Fruit fly (Drosophila melanogaster) Kc167 (cell line): ENCODE results near the gene CG14304.

Experiments
- Myc ChIP-seq: fragments of >200 bp; optimal IDR thresholded peaks from 2 replicates; lab custom pipeline; 2017; ENCODE audit warnings: missing external identifiers
- Sin3A ChIP-seq: fragments of >200 bp; optimal IDR thresholded peaks from 2 replicates; lab custom pipeline; 2018; ENCODE audit warnings: missing external identifiers
- h ChIP-seq: fragments of >200 bp; optimal IDR thresholded peaks from 3 replicates; lab custom pipeline; 2018; ENCODE audit warnings: missing external identifiers
- insv ChIP-seq: fragments of >200 bp; optimal IDR thresholded peaks from 3 replicates; lab custom pipeline; 2018; ENCODE audit warnings: missing external identifiers
- psq ChIP-seq: fragments of >200 bp; optimal IDR thresholded peaks from 2 replicates; lab custom pipeline; 2017; ENCODE audit warnings: missing external identifiers
- ttk ChIP-seq: sonication (Bioruptor generic); optimal IDR thresholded peaks from 2 replicates; lab custom pipeline; 2017; ENCODE audit warnings: missing external identifiers

Gene CG14304

DNA sequence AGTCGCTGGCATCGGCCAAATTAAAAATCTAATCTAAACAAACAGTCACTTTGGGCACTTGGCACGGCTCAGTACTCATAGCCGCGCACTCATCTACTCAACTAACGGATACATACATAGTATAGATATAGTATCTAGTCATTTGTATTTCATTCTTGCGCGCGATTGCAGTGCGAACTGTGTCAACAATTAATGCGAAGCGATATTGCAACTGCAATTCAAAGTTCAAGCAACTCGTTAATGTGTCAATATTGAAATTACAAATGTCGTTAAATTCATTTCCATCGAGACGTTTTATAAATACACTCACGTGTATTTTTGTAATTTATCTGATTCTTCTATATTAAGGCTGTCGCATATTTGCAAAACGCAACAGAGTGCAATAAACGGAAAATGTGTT is 38.9 kb downstream of the CG14304 start:
- TF ChIP-seq psq (lab: Kevin White, UChicago) (no peak), insv (lab: Kevin White, UChicago) (no peak), h (lab: Kevin White, UChicago) (no peak), Sin3A (lab: Kevin White, UChicago) (no peak), Myc (lab: Kevin White, UChicago) (no peak), ttk (lab: Kevin White, UChicago) (no peak)

DNA sequence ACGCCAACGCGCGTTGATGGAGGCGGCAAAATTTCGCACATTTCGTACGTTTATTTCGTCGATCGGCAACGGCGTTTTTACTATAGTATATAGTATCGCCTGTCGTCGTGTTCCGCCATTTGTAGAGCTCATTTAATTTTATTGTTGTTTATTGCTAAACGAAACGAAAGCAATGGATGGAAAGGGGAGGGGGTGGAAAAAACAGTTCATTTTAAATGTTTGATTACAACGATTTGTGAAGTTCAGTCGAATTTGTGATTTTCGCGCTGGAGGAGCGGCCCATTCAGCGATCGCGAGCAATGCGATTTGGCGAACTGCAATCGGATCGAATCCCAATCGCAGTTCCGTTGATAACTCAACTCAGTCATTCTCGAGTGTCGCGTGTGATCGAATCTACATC is 40.1 kb downstream of the CG14304 start:
- TF ChIP-seq Sin3A (lab: Kevin White, UChicago) = no peak
- TF ChIP-seq psq (lab: Kevin White, UChicago) = no peak
- TF ChIP-seq insv (lab: Kevin White, UChicago) = no peak
- TF ChIP-seq ttk (lab: Kevin White, UChicago) = no peak
- no peak for TF ChIP-seq h (lab: Kevin White, UChicago)
- TF ChIP-seq Myc (lab: Kevin White, UChicago) = no peak

DNA sequence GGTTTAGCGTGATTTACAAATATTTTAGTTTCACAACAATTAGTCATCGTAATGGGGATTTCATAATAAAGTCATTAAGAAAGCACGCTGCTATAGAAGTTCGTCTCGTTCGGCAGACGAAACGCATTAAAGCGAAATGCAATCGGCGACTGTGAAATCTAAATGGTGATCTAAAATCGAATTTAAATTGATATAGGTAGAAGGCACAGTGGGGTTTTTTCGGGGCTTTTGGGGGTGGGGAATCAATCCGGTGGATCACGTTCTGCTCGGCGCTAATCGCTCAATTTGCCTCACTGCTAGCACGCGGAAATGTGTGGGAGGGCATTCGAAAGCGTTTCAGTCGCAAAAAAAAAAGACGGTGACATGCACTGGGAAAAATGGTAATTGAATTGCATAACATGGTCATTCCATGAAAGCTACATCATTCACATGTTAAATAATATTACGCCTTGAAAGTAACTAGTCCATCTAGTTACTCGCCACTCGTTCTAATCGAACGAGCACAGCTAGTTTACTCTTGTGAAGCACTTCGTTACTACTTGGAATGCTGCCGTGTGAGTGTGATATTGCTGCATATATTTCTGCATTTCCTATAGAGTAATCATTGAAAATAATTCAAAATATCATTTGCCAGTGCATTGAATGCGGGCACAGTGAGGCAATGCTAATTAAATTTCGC is 43.2 kb downstream of the CG14304 start:
- TF ChIP-seq insv (lab: Kevin White, UChicago) = no peak
- no peak for TF ChIP-seq Myc (lab: Kevin White, UChicago)
- TF ChIP-seq Sin3A (lab: Kevin White, UChicago) = no peak
- no peak for TF ChIP-seq psq (lab: Kevin White, UChicago)
- no peak for TF ChIP-seq ttk (lab: Kevin White, UChicago)
- TF ChIP-seq h (lab: Kevin White, UChicago) = no peak

DNA sequence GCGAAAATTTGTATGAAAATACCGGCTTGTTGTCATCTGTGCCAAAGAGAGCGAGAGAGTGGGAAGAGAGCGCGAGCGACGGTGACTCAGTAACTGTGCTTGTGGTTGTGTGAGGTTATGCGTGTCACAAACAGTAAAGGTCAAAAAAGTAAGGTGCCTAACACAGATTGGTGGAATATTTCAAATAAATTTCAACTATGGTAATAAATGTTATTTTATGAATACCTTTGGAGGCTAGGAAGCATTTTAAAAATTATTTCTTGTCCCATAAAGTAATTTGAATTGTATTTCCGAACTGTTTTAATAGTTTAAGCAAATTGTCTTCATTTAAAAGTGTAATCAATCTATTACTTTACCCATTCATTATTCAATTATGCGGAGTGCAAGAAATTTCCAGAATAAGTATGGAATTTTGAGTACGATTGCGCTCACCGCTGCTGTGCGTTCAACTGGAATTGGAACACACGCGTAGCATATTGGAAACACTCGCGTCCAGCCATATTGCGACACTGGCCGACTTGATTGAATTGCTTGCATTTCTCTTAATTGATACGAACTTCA is 47.3 kb downstream of the CG14304 start:
- TF ChIP-seq ttk (lab: Kevin White, UChicago) (no peak), psq (lab: Kevin White, UChicago) (no peak), h (lab: Kevin White, UChicago) (no peak), Myc (lab: Kevin White, UChicago) (no peak), Sin3A (lab: Kevin White, UChicago) (no peak), insv (lab: Kevin White, UChicago) (no peak)

DNA sequence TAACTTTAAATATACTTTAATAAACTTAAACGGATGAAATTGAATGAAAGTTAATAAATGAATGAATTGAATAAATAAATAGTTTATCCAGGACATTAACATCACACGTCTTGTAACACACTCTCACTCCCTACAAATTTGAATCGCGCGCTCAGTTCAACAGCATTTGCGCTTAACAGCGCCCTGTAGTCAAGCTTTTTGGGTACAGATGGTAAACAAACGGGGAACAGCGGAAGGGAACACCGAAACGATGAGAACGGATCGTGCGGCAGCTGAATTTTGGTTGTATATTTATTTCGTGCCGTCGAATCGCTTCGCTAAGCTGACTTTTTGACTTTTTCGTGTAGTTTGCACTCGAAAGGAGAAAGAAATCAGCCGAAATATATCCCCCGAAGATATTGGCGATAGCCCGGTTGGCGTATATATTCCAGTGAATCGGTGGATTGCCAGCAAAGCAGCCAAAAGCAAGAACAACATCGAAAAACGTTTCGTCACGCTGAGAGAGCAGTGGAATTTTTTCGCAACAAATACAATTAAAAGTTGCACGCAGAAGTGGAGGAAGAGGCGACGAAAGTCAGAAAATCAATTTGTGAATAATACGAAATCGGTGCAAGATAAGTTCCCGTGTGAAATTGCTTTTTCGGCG is 48.2 kb downstream of the CG14304 start, which contains the start of the genes CG7694 and fray:
Gene CG7694 (plus strand): TSS at position 247 of the 646 bp plus-strand sequence.
Gene fray (plus strand): TSS at position 247 of the 646 bp plus-strand sequence.
- TF ChIP-seq ttk (lab: Kevin White, UChicago) (no peak), Sin3A (lab: Kevin White, UChicago) (no peak), psq (lab: Kevin White, UChicago) (no peak)

DNA sequence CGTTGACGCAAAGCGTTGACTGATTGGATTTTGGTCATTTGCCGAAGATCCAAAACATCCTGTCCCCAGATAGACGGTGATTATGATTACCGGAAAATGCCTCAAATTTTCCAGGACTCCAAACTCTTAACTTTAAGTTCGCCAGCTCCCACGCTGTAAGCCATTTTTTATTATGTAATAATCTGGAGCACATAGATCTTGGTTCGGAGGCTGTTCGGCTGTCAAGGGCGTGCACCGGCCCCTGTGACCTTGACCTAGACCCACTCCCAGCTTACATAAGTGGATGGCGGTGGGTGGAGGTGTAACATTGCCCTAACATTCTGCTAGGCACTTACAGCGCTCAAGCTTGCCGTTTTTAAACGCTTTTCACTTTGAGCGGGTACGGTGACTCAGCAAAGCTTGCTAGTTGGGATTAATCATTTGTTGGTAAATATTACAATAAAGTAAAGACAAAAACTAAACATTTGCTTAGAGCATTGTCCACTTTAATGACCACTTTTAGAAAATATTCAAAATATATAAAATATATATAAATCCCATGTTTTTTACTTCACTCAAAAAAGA is 48.8 kb downstream of the CG14304 start:
- TF ChIP-seq Sin3A (lab: Kevin White, UChicago) = no peak
- TF ChIP-seq Myc (lab: Kevin White, UChicago) = no peak
- TF ChIP-seq h (lab: Kevin White, UChicago) = no peak
- TF ChIP-seq ttk (lab: Kevin White, UChicago) = no peak
- no peak for TF ChIP-seq insv (lab: Kevin White, UChicago)
- no peak for TF ChIP-seq psq (lab: Kevin White, UChicago)

DNA sequence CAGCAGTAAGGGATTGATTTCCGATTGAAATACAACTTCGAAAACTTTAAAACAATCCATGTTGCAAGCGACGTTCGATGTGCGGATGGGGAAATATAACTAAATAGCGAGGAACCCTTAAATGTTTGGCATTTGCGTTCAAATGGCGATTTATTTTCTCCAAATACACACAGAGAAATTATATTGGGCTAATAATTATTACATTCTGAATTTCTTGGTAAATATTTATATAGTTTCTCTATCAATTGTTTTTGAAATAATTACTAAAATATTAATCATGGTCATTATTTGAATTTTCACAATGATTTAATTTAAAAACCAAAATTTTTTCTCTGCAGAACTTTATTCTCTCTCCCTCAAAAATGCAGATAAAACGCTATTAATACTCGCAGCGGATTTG is 56.1 kb downstream of the CG14304 start, which contains the start of the genes CG43210 and hemo:
Gene CG43210 (minus strand): TSS at position 101 of the 400 bp plus-strand sequence.
Gene hemo (minus strand): TSS at position 101 of the 400 bp plus-strand sequence.
- no peak for TF ChIP-seq h (lab: Kevin White, UChicago)
- TF ChIP-seq Myc (lab: Kevin White, UChicago) = no peak
- no peak for TF ChIP-seq Sin3A (lab: Kevin White, UChicago)
- no peak for TF ChIP-seq ttk (lab: Kevin White, UChicago)
- TF ChIP-seq insv (lab: Kevin White, UChicago) = no peak
- TF ChIP-seq psq (lab: Kevin White, UChicago) = no peak

DNA sequence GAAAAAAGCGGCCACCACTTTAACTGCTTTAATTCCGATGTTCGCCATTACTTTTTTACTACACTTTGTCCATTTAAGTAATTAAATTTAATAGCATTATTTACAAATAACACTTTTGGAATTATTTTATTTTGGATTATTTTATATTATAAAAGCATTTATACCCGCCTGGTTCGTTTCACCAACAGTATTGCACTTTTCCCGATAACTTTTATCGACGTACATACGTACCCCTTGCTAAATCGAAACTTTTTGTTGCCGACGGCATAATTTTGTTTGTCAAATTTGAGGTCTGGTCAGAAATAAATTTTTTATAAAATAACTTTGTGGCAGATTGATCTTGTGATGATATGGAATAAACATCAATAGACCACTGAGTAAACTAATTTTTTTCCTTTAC is 61.6 kb downstream of the CG14304 start, which contains the start of gene CG7691:
Gene CG7691 (plus strand): TSS at position 301 of the 400 bp plus-strand sequence.
- TF ChIP-seq Myc (lab: Kevin White, UChicago) (no peak), insv (lab: Kevin White, UChicago) (no peak), psq (lab: Kevin White, UChicago) (no peak), ttk (lab: Kevin White, UChicago) (no peak), Sin3A (lab: Kevin White, UChicago) (no peak), h (lab: Kevin White, UChicago) (no peak)

DNA sequence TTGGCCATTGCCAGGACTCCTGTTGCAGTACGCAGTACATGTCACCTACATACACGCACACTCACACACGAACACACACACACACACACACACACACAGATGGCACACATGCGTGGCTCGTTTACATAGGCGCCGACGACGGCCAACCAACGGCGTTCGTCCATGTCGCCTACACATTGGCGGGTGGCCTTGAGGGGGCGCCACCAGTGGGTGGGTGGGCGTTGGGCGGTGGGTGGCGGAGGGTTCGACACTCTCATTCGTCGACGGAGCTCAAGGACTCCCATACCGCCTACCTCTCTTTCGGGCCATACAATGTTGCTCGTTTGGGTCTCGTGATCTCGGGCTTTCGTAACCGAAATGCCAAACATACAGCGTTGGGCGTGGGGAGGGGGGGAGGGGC is 72.3 kb downstream of the CG14304 start:
- no peak for TF ChIP-seq psq (lab: Kevin White, UChicago)
- TF ChIP-seq Sin3A (lab: Kevin White, UChicago) = no peak
- no peak for TF ChIP-seq h (lab: Kevin White, UChicago)
- no peak for TF ChIP-seq ttk (lab: Kevin White, UChicago)
- no peak for TF ChIP-seq insv (lab: Kevin White, UChicago)
- no peak for TF ChIP-seq Myc (lab: Kevin White, UChicago)

DNA sequence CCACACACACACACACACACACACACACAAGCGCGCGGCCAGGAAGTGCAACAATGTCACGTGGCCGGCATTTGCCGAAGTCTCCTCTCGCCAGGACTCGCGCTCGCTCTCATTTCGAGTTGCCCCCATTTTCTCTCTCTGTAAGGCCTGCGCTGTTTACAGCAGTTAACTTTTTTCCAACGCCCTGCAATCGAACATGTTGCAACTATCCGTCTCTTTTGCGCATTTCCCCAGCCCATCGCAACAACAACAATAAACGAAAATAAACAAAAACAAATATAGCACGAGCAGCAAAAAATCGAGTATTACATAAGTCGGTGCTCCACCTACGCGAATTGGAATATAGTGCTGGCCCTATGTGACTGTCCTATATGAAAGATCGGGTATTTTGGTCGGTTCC is 74.2 kb downstream of the CG14304 start:
- TF ChIP-seq h (lab: Kevin White, UChicago) (no peak), Myc (lab: Kevin White, UChicago) (no peak), psq (lab: Kevin White, UChicago) (no peak), Sin3A (lab: Kevin White, UChicago) (no peak), insv (lab: Kevin White, UChicago) (no peak)
